Worm (Caenorhabditis elegans): ENCODE measurements around the gene bnc-1.

bnc-1 gene

DNA sequence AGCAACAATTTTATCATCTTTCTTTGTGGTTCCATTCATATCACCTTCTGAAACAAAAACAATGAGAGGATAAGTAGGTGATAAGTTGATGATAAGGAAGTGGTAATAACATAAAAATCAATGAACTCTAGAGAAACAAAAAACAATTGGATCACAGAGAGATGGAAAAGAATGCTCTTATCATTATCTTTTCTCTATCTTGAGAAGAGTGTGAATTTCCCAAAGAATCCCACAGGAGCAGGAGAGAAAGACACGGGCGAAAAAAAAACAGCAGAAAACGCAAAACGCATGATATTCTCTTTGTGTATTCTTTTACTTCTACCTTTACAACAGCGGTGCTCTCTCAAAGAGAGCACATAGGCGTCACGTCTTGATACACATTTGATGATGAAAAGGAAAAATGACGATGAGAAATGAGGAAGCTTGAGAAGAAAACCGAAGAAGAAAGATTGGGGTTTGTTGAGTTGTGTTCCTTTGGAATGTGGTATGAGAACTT is 7.5 kb downstream of the bnc-1 start, which contains the start of gene twk-24:
TSS of gene twk-24 (minus strand) at position 51 of the 496 bp plus-strand sequence.
- TF ChIP-seq dao-5 (tag; optimal IDR thresholded peaks at IDR 0.05) (no peak), him-1 (tag; optimal IDR thresholded peaks at IDR 0.05) (no peak), W03F9.2 (tag; optimal IDR thresholded peaks at IDR 0.05) (no peak)

DNA sequence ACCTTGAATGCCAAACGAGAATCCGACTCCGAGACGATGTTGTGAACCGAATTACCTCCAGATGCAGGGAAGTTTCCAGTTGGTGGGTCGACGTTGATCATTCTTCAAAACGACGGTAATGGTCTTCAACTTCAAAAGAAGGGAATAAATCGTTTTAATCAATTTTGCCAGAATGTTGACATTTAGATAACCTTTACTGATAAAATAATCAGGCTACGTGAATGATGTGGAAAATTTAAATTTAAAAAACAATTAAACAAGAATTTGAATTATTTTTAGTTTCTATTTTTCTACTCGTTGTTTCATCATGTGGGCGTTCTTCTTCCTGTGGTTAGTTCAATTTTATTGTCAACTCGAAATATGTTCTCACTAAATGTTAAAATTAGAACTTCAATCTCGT is 13.1 kb downstream of the bnc-1 start, which contains the start of gene ssp-35:
TSS of gene ssp-35 (minus strand) at position 101 of the 400 bp plus-strand sequence.
- TF ChIP-seq dao-5 (tag; optimal IDR thresholded peaks at IDR 0.05) (no peak), W03F9.2 (tag; optimal IDR thresholded peaks at IDR 0.05) (no peak), him-1 (tag; optimal IDR thresholded peaks at IDR 0.05) (no peak)

DNA sequence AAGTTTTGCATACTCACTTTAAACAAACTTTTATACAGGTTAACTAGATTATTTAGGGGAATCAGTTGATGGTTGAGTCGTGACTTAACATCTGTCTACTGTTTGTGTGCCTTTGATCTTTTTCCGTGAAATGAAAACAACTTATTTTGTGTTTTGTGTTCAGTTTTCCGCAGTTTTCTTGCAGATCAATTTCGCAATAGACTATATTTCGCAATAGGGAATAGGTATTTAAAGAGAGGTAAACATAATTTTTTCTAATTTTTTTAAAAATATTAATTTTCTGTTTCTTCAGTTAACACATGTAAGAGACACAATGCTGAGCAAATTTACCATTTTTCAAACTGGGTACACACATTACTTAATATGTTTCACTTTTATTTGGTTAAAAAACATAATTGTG is 15.5 kb downstream of the bnc-1 start, which contains the start of gene tbb-6:
TSS of gene tbb-6 (plus strand) at position 155 of the 400 bp plus-strand sequence.
- no peak for TF ChIP-seq him-1 (tag; optimal IDR thresholded peaks at IDR 0.05)

DNA sequence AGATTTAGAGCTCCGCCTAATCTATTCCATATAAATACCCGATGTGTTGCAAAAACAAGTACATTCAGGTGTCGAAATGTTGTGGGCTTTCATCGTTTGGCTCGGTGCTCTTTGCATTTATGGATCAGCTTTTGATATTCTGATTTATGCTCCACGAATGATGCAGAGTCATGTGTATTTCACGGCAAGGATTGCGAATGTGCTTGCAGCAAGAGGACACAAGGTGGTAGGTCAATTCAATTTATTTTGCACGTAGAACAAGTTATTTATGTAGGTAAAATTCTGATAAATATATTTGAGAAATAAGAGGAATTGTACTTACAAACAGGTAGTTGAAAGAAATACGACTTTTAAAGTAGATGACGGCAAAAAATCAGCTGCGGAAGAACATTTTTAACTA is 17.9 kb downstream of the bnc-1 start, which contains the start of gene ugt-56:
TSS of gene ugt-56 (plus strand) at position 61 of the 400 bp plus-strand sequence.
- TF ChIP-seq W03F9.2 (tag; optimal IDR thresholded peaks at IDR 0.05): no peak
- TF ChIP-seq him-1 (tag; optimal IDR thresholded peaks at IDR 0.05): no peak
- no peak for TF ChIP-seq dao-5 (tag; optimal IDR thresholded peaks at IDR 0.05)

DNA sequence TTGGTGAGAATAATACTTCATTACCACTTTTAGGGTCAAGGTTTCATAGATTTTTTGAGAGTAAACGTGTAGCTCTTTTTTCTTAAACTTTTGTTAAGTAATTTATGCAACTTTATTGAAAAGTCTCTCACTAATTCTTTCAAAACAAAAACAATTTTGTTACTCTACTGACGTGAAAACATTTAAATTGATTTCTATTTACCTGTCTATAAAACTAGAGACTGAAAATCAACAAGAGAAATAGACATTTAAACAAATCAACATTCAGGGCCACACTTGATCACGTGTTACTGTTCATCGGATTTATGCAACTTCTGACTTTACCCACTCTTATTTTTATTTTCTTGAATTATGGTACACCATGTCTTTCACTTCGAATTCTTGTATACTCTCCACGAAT is 20.4 kb downstream of the bnc-1 start, which contains the start of gene ugt-55:
TSS of gene ugt-55 (plus strand) at position 301 of the 400 bp plus-strand sequence.
- no peak for TF ChIP-seq him-1 (tag; optimal IDR thresholded peaks at IDR 0.05)
- TF ChIP-seq W03F9.2 (tag; optimal IDR thresholded peaks at IDR 0.05): no peak
- TF ChIP-seq dao-5 (tag; optimal IDR thresholded peaks at IDR 0.05): no peak

DNA sequence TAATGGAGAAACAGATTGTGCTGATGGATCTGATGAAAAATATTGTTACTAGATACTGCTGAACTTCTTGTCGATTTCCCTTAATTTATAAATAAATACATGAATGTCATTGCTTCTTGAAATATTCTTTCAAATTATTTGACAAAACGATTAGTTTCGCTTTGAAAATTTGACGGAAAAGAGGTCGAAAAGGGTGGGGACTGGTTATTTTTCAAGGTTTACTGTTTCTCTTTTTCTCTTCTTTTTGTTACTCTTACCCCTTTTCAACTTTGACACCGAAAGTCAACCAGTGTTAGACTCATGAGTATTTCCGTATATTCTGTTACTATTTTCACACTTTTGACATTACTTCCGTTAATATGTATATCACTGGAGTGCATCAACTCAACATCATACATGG is 21.5 kb downstream of the bnc-1 start, which contains the start of gene T04H1.12:
TSS of gene T04H1.12 (plus strand) at position 301 of the 400 bp plus-strand sequence.
- TF ChIP-seq dao-5 (tag; optimal IDR thresholded peaks at IDR 0.05): no peak
- TF ChIP-seq W03F9.2 (tag; optimal IDR thresholded peaks at IDR 0.05): no peak
- TF ChIP-seq him-1 (tag; optimal IDR thresholded peaks at IDR 0.05): no peak

DNA sequence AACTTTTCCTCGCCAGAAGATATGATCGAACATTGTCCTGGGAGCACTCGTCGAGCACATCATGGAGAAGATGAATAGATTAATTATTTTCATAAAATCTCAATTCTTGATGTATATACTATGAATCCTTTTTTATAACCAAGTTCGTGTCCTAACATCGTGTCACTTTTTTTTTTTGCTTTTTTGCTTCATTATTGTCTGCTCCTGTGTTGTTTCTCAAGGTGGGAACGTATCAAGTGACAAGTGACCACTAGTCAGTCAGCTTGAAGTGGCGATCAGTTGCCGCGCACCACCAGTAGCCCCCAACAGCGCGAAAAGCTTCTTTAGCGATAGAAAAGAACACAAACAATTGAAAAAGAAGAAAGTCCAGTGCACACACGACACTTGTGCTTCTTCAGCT is 24.6 kb downstream of the bnc-1 start, which contains the start of gene lrx-1:
TSS of gene lrx-1 (plus strand) at position 301 of the 400 bp plus-strand sequence.
- TF ChIP-seq dao-5 (tag; optimal IDR thresholded peaks at IDR 0.05): no peak
- no peak for TF ChIP-seq him-1 (tag; optimal IDR thresholded peaks at IDR 0.05)
- TF ChIP-seq W03F9.2 (tag; optimal IDR thresholded peaks at IDR 0.05): no peak

DNA sequence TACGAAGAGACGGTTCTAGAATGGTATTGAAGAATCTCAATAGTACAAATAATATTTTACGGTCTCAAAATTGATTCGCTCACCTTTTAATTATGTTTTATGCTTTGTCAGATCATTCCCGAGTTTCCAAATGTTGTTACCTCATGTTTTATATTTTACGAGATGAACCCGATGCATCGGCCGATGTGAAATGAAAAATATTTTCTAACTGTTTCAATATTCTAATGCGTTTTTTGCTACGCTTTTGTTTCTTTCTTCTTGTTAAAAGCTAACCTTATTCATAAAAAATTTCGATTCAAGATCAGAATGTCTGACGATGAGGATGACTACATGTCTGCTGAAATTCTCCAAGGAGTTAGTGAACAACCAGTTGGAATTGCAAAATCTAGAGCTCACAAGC is 25.8 kb downstream of the bnc-1 start, which contains the start of gene T04H1.5:
TSS of gene T04H1.5 (plus strand) at position 301 of the 400 bp plus-strand sequence.
- no peak for TF ChIP-seq dao-5 (tag; optimal IDR thresholded peaks at IDR 0.05)
- no peak for TF ChIP-seq W03F9.2 (tag; optimal IDR thresholded peaks at IDR 0.05)
- TF ChIP-seq him-1 (tag; optimal IDR thresholded peaks at IDR 0.05): no peak

DNA sequence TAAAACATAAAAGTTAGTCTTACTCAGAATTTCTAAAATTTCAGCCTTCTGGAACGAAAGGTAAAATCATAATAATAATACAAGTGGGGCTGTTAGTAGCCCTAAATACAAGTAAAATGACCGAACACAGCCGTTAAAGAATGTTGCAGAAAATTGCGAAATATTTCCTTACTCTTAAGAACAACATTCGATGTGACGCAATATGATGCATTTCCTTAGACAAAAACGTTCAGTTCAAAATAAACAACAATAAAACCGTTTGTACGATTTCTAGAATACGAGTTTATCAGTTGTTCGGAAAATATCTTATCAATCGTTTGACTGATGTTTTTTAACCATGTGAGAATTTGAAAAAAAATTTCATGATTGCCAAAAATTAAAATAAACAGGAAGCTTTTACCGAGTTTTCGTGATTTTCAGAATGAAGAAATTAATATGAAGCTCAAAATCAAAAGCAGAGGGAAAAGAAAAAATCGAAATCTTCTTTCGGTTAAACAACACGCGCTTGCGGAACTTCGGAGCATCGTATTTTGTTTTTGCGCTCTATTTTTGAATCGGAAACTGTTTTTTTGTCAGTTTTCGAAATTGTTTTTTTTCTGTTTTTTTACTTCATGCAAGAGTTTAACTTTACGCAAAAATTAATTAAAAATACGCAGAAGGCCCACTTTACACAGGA is 30.9 kb downstream of the bnc-1 start:
- TF ChIP-seq him-1 (tag; optimal IDR thresholded peaks at IDR 0.05) (no peak), W03F9.2 (tag; optimal IDR thresholded peaks at IDR 0.05) (no peak), dao-5 (tag; optimal IDR thresholded peaks at IDR 0.05) (no peak)

DNA sequence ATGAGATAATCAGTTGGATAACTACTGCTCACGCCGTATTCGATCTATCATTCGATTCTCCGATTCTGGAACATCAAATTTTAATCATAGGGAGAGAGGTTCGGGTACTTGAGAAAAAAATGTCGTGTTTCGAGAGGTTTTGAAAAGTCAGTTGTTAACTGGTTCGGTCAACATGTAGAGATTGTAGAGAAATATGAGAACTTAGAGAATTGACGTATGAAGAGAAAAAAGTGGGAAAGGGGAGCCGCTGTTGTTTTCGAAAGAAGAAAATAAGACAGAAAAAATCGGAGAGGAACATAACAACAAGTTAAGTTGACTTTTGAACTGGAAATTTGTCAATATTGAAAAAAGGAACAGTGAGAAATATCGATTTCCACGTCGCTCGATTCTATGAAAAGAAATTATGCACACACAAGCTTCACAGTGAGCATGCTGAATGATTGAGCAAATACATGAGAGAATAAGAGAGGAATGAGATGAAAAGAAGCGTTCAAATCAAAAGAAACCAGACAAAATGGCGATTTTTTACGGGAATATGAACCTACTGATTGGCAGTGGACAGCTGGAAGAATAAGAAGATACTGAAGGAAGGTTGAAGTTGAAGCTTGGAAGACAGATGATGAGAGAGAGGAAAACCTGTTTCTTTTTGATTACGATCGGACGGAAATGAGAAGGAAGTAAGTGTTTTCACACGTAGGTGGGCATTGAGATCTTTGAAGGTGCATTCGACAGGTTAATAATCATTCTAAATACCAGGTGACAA is 31.7 kb downstream of the bnc-1 start, which contains the start of the genes T04H1.13, slfl-5 and rad-50:
TSS of gene T04H1.13 (minus strand) at position 51 of the 763 bp plus-strand sequence.
TSS of gene slfl-5 (minus strand) at position 65 of the 763 bp plus-strand sequence.
TSS of gene rad-50 (plus strand) at position 667 of the 763 bp plus-strand sequence.
- TF ChIP-seq W03F9.2 (tag; optimal IDR thresholded peaks at IDR 0.05): no peak
- TF ChIP-seq dao-5 (tag; optimal IDR thresholded peaks at IDR 0.05): no peak
- TF ChIP-seq him-1 (tag; optimal IDR thresholded peaks at IDR 0.05): no peak

DNA sequence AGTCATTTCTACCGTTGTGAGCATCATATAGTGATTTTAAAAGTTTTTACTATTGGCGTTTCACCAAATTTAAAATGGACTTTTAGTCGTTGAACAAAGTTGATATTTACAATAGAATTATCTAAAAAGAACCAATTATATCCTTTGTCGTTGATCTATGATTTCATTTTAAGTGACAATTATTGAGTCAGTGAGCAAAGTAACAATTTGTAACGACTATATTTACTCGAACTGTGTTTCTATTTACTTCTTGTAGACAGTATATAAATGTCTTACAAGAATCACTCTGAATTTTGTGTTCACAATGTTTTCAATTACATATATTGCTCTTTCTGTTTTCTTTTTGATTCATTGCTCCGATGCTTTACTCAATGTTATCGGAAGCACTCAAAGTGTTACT is 35.7 kb downstream of the bnc-1 start, which contains the start of gene ttr-22:
TSS of gene ttr-22 (plus strand) at position 301 of the 400 bp plus-strand sequence.
- TF ChIP-seq W03F9.2 (tag; optimal IDR thresholded peaks at IDR 0.05): no peak
- TF ChIP-seq him-1 (tag; optimal IDR thresholded peaks at IDR 0.05): no peak
- TF ChIP-seq dao-5 (tag; optimal IDR thresholded peaks at IDR 0.05): no peak

DNA sequence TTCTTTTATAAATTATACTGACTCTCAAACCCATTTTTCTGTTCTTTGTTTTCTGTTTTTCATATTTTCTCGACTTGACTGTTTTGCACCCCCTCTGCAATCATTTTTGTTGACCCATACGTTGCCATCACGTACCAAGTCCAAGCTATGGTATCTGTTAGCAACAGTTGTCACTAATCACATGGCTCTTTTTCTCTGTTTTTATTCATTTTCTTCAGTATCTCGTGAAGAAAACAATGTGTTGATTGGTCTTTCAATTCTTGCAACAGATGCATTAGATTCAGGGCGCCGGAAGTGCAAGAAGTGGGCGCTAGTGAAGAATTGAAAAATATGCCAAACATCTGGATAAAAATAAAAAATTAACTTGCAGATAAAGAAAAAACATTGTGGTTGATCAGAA is 41.3 kb downstream of the bnc-1 start:
- no peak for TF ChIP-seq dao-5 (tag; optimal IDR thresholded peaks at IDR 0.05)
- TF ChIP-seq W03F9.2 (tag; optimal IDR thresholded peaks at IDR 0.05): no peak
- no peak for TF ChIP-seq him-1 (tag; optimal IDR thresholded peaks at IDR 0.05)

DNA sequence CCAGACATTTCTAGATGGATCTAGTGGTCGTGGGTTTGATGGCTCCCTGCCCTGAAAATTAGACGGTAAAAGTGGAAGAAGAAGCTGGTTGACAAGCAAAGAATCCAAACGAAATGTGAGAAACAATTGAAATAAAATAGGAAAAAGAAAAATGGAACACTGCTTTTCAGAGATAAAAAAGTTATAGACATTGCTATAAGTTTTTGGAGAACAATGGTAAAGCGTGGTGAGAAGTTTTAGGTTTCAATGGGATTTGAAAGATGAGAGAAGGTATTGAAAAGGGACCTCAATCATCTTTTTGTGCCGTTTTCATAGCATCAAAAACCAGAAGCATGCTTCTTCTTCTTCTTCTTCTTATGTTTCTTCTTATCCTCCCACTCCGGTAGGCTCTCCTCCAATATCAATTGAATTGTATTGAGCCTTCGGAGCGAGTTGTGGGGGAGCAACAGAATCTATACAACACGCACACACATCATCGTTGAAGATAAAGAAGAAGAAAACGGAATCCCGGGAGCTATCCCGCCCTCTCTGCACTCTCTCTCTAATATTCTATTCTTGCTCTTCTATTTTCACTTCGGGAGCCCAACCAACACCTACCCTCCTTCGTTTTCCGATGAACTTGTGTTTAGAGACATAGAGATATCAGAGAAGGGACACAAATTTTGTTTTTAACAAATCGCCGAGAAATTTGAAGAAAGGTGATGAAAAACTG is 42.4 kb downstream of the bnc-1 start, which contains the start of gene myo-3:
TSS of gene myo-3 (minus strand) at position 51 of the 712 bp plus-strand sequence.
- TF ChIP-seq W03F9.2 (tag; optimal IDR thresholded peaks at IDR 0.05) (no peak), dao-5 (tag; optimal IDR thresholded peaks at IDR 0.05) (no peak), him-1 (tag; optimal IDR thresholded peaks at IDR 0.05) (no peak)
